Worm (Caenorhabditis elegans): ENCODE results near the gene R166.3.
A peak's percentile ranks its signal among the peaks of the same experiment; 100 is the strongest.

The R166.3 gene

DNA sequence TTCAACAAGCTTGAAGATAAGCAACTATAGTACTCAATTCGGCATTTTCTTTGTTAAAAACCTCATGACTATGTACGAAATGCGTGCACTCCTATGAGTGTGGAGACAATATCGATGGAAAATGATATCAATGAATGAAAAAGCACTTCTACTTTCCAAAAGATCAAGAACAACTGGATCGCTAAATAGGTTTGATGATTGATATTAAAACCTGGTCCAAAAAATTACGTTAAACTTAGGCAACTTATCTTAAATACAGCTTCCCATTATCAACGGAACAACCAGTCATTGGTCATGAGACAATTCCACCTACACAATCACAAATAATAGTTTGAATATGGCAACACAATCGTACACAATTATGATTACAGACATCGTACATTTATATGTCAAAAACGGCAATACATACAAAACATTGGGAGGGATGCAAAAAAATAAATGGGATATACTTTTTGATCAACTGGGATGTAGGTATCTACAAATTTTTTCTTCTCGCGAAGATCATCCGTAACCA is 20.6 kb upstream of the R166.3 start:
- TF ChIP-seq him-1 (tag; optimal IDR thresholded peaks at IDR 0.05) = no peak
- TF ChIP-seq W03F9.2 (tag; optimal IDR thresholded peaks at IDR 0.05) = no peak
- no peak for TF ChIP-seq dao-5 (tag; optimal IDR thresholded peaks at IDR 0.05)

- TF ChIP-seq W03F9.2 (tag; optimal IDR thresholded peaks at IDR 0.05) (no peak), dao-5 (tag; optimal IDR thresholded peaks at IDR 0.05) (no peak), him-1 (tag; optimal IDR thresholded peaks at IDR 0.05) (no peak)
Observed at ce11 chrII:10558962-10559415, 19.9 kb upstream of the R166.3 start.

DNA sequence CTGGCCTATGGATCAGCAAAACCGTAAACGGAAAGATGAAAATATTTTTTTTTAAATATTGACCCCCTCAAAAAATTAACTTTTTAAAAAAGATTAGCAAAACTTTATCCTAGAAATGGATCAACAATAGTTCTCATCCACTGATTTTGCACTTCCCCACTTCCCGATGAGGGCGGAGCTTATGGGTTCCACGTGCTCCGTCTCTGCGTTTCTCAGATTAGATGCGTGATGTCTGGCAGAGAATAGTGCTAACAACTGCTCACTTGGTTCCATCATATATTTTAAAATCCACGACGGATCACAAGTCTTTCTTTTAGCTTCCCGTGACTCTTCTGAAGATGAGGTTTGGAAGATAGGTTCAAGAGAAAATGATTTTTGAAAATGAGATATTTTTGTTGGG is 19.2 kb upstream of the R166.3 start:
- TF ChIP-seq W03F9.2 (tag; optimal IDR thresholded peaks at IDR 0.05) = no peak
- TF ChIP-seq dao-5 (tag; optimal IDR thresholded peaks at IDR 0.05) = no peak
- TF ChIP-seq him-1 (tag; optimal IDR thresholded peaks at IDR 0.05) = no peak

ce11 chrII:10557206-10557574 is 18.1 kb upstream of the R166.3 start:
- no peak for TF ChIP-seq W03F9.2 (tag; optimal IDR thresholded peaks at IDR 0.05)
- no peak for TF ChIP-seq dao-5 (tag; optimal IDR thresholded peaks at IDR 0.05)
- no peak for TF ChIP-seq him-1 (tag; optimal IDR thresholded peaks at IDR 0.05)

DNA sequence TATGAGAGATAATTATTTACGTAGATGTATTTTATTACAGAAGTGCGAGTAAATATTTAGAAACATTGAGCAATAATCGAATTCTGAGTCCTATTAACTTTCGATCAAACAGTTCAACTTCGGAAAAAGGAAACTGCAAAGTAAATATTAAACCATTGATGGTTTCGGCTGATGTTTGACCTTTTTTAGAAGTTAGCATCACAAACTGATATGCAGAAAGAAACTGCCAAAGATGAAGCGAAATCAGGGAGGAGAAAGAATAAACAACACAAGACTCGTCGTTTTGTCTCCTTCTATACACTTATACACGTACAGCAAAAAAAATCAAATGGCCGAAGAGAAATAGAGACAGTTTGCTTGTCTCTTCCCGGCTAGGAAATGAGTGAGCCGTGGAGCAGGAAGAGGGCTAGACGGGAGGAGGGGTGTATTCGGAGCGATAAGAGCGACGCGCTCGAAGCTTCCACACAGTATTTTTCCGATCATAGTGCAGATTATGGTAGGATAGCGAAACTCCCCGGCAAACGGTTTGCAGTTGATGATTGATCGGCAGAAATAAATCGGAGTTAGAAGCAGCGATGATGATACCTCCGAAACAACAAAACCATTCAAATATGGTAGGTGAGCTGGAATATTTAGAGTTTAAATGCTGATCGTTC is 17.5 kb upstream of the R166.3 start:
- no peak for TF ChIP-seq W03F9.2 (tag; optimal IDR thresholded peaks at IDR 0.05)
- TF ChIP-seq dao-5 (tag; optimal IDR thresholded peaks at IDR 0.05) = no peak

DNA sequence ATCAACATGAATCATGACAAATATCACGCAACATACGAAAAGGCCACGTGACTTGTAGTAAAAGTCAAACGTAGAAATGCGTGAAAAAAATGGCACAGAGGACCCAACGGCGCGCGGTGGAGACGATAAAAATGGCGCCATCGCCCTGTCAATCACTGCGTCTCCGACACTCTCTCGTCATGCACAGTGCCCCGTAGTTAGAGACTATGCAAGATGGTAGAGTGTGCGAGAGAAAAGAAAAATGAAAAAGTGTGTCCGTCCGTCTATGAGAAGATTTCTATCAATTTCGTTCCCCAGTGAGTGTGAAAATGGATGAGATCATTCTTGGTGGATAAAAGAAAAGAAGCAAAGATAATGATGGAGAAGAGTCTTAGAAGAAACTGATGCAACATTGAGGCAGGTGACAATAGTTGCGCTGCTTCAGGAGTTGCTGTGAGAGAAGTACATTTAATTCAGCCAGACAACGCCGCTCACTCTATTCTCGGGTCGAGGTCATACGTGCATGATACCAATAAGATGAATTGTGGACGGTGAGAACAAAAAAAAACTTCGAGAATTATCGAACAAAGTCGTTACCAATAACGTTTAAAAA is 16.4 kb upstream of the R166.3 start:
- TF ChIP-seq dao-5 (tag; optimal IDR thresholded peaks at IDR 0.05) (no peak), him-1 (tag; optimal IDR thresholded peaks at IDR 0.05) (no peak), W03F9.2 (tag; optimal IDR thresholded peaks at IDR 0.05) (no peak)

DNA sequence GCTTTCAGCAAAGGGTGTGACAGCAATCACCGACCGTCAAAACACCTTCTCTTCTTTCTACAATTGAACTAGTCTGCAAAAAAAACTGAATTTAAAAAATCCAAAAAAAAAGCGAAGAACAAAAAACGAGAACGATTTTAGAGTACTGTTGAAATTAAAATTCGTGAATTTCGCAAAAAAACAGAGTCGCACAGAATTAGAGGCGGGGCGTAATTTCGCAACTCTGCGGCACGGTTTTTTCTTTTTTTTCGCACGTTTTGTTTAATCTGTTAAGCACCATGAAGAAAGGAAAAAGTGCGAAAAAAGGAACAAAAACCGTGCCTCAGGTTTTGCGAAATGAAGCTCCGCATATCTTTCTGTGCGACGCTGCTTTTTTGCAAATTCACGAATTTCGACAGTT is 15.8 kb upstream of the R166.3 start, which contains the start of gene mnk-1:
TSS of gene mnk-1 (minus strand) at position 73 of the 400 bp plus-strand sequence.
- TF ChIP-seq dao-5 (tag; optimal IDR thresholded peaks at IDR 0.05) (no peak), W03F9.2 (tag; optimal IDR thresholded peaks at IDR 0.05) (no peak), him-1 (tag; optimal IDR thresholded peaks at IDR 0.05) (no peak)

DNA sequence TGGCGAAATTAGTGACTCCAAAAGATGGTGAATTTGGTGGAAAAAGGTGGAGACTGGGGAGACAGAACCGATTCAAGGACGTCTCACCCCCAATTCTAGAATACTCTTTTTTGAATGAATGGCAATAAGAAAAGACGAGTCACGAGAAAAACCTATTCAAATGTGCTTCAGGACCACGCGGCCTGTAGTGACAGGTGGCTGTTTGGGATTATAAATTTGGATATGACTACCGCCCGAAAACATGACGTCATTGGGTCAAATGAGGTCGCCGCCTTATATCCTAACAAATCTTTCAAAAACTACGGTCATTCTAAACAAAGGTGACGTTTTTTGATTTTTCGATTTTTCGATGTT is 14.9 kb upstream of the R166.3 start:
- TF ChIP-seq dao-5 (tag; optimal IDR thresholded peaks at IDR 0.05) (no peak), W03F9.2 (tag; optimal IDR thresholded peaks at IDR 0.05) (no peak), him-1 (tag; optimal IDR thresholded peaks at IDR 0.05) (no peak)

- TF ChIP-seq W03F9.2 (tag; optimal IDR thresholded peaks at IDR 0.05) = no peak
- no peak for TF ChIP-seq dao-5 (tag; optimal IDR thresholded peaks at IDR 0.05)
- no peak for TF ChIP-seq him-1 (tag; optimal IDR thresholded peaks at IDR 0.05)
Observed at ce11 chrII:10553377-10554045, 14.4 kb upstream of the R166.3 start.

ce11 chrII:10551985-10552736 is 13.0 kb upstream of the R166.3 start:
- TF ChIP-seq dao-5 (tag; optimal IDR thresholded peaks at IDR 0.05) (no peak), W03F9.2 (tag; optimal IDR thresholded peaks at IDR 0.05) (peak; percentile 81), him-1 (tag; optimal IDR thresholded peaks at IDR 0.05) (peak; percentile 84)

ce11 chrII:10550872-10551647 is 11.9 kb upstream of the R166.3 start:
- no peak for TF ChIP-seq dao-5 (tag; optimal IDR thresholded peaks at IDR 0.05)
- TF ChIP-seq W03F9.2 (tag; optimal IDR thresholded peaks at IDR 0.05) = no peak
- TF ChIP-seq him-1 (tag; optimal IDR thresholded peaks at IDR 0.05) = no peak

DNA sequence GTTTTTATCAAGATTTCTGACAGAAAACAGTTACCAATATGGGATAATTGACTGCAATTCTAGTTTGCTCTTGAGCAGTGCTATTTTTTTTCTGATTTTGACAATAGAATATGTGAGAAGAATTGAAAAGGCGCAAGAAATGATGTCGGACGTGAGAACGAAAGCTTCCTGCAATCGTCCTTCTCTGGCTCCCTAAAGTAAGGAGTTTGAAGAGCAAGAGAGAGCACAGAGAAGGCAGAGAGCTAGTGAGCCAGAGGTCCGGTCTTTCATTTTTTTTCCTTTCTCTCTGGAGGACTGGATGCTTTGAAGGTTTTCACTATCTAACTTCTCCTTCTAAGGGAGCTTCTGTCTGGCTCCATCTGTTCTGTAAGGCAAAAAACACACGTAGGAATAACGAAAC is 11.0 kb upstream of the R166.3 start:
- no peak for TF ChIP-seq him-1 (tag; optimal IDR thresholded peaks at IDR 0.05)
- no peak for TF ChIP-seq dao-5 (tag; optimal IDR thresholded peaks at IDR 0.05)
- TF ChIP-seq W03F9.2 (tag; optimal IDR thresholded peaks at IDR 0.05) = no peak
